Worm (Caenorhabditis elegans): Measurements from ENCODE around the gene decr-1.2.

ce11 chrII:8585036-8585627, 39.7 kb downstream of the decr-1.2 start, which contains the start of gene F54C9.11:
- TF ChIP-seq T22C8.4 (GFP tag; IDR thresholded peaks at IDR 0.05): no peak
- no peak for TF ChIP-seq ztf-29 (GFP tag; IDR thresholded peaks at IDR 0.05)
- no peak for TF ChIP-seq klf-2 (GFP tag; conservative IDR thresholded peaks at IDR 0.05)
